Worm (Caenorhabditis elegans) whole organism, L3 larva: Measurements from ENCODE around the gene cul-1.
"Not testable (repeated sequence)": the region's sequence is repeated elsewhere in the genome, so short reads cannot be mapped to it uniquely, and the experiment has no call there.

Experiments
- R02D3.7 ChIP-seq: fragments of 150-350 bp; optimal IDR thresholded peaks from 2 replicates; lab custom pipeline; 2014; ENCODE audit warnings: missing biosample characterization, missing genetic modification characterization
- ZK546.5 ChIP-seq: sonication (generic microtip); optimal IDR thresholded peaks from 2 replicates; lab custom pipeline; 2017; ENCODE audit warnings: missing biosample characterization, missing genetic modification characterization
- aly-2 ChIP-seq: fragments of 150-350 bp; optimal IDR thresholded peaks from 2 replicates; lab custom pipeline; 2014; ENCODE audit warnings: missing biosample characterization, missing genetic modification characterization
- ceh-16 ChIP-seq: sonication (generic microtip); optimal IDR thresholded peaks from 2 replicates; lab custom pipeline; 2017; ENCODE audit warnings: missing biosample characterization, missing genetic modification characterization
- ceh-28 ChIP-seq: fragments of 150-350 bp; optimal IDR thresholded peaks from 2 replicates; lab custom pipeline; 2014; ENCODE audit warnings: missing biosample characterization, missing genetic modification reagents, missing genetic modification characterization
- ceh-9 ChIP-seq: sonication (generic microtip); optimal IDR thresholded peaks from 2 replicates; lab custom pipeline; 2018; ENCODE audit warnings: missing biosample characterization, missing genetic modification characterization
- egl-27 ChIP-seq: sonication (generic microtip); optimal IDR thresholded peaks from 4 replicates; lab custom pipeline; 2017; ENCODE audit warnings: missing biosample characterization, missing genetic modification reagents, missing genetic modification characterization
- egl-5 ChIP-seq: fragments of 150-350 bp; optimal IDR thresholded peaks from 2 replicates; lab custom pipeline; 2017; ENCODE audit warnings: missing biosample characterization, missing genetic modification reagents, missing genetic modification characterization, inconsistent platforms
- elt-3 ChIP-seq, 3 experiments: fragments of 150-350 bp in 1 of 3; sonication (generic microtip) in 2 of 3; optimal IDR thresholded peaks; 2 replicates in 2 of 3; 4 replicates in 1 of 3; lab custom pipeline; 2014 to 2017; ENCODE audit warnings: missing biosample characterization in 3 of 3, missing genetic modification characterization in 3 of 3
- eor-1 ChIP-seq, 2 experiments: fragments of 150-350 bp; optimal IDR thresholded peaks; 2 replicates each; lab custom pipeline; 2014 to 2018; ENCODE audit warnings: missing biosample characterization in 2 of 2, missing genetic modification characterization in 2 of 2
- fkh-10 ChIP-seq: sonication (generic microtip); optimal IDR thresholded peaks from 2 replicates; lab custom pipeline; 2017; ENCODE audit warnings: missing biosample characterization, missing genetic modification reagents, missing genetic modification characterization
- fos-1 ChIP-seq: fragments of 150-350 bp; optimal IDR thresholded peaks from 2 replicates; lab custom pipeline; 2014; ENCODE audit warnings: missing biosample characterization, missing genetic modification characterization
- hmg-11 ChIP-seq: sonication (generic microtip); optimal IDR thresholded peaks from 2 replicates; lab custom pipeline; 2016; ENCODE audit warnings: missing genetic modification characterization, missing compliant biosample characterization
- jun-1 ChIP-seq: fragments of 150-350 bp; optimal IDR thresholded peaks from 2 replicates; lab custom pipeline; 2014; ENCODE audit warnings: missing biosample characterization, missing genetic modification reagents, missing genetic modification characterization
- lin-15B ChIP-seq: fragments of 150-350 bp; optimal IDR thresholded peaks from 2 replicates; lab custom pipeline; 2014; ENCODE audit warnings: missing biosample characterization, missing genetic modification characterization
- lin-39 ChIP-seq: fragments of 150-350 bp; optimal IDR thresholded peaks from 2 replicates; lab custom pipeline; 2018; ENCODE audit warnings: missing biosample characterization, missing genetic modification reagents, missing genetic modification characterization
- lsy-12 ChIP-seq: sonication (generic microtip); optimal IDR thresholded peaks from 2 replicates; lab custom pipeline; 2016; ENCODE audit warnings: mild to moderate bottlenecking, missing genetic modification characterization, missing compliant biosample characterization
- mdl-1 ChIP-seq: fragments of 150-350 bp; optimal IDR thresholded peaks from 2 replicates; lab custom pipeline; 2014; ENCODE audit warnings: missing biosample characterization, missing genetic modification characterization
- nfya-1 ChIP-seq: sonication (generic microtip); optimal IDR thresholded peaks from 2 replicates; lab custom pipeline; 2017; ENCODE audit warnings: missing genetic modification characterization, mild to moderate bottlenecking, missing compliant biosample characterization, antibody characterized with exemption, moderate library complexity; ENCODE audit not compliant: insufficient read depth
- nhr-11 ChIP-seq: fragments of 150-350 bp; optimal IDR thresholded peaks from 2 replicates; lab custom pipeline; 2014; ENCODE audit warnings: missing biosample characterization, missing genetic modification characterization
- nhr-12 ChIP-seq: fragments of 150-350 bp; optimal IDR thresholded peaks from 2 replicates; lab custom pipeline; 2014; ENCODE audit warnings: missing biosample characterization, missing genetic modification characterization
- nhr-23 ChIP-seq: fragments of 150-350 bp; optimal IDR thresholded peaks from 2 replicates; lab custom pipeline; 2014; ENCODE audit warnings: missing biosample characterization, missing genetic modification reagents, missing genetic modification characterization
- nhr-43 ChIP-seq: sonication (generic microtip); optimal IDR thresholded peaks from 2 replicates; lab custom pipeline; 2016; ENCODE audit warnings: mild to moderate bottlenecking, missing genetic modification characterization, missing compliant biosample characterization; ENCODE audit not compliant: poor library complexity, severe bottlenecking
- nhr-67 ChIP-seq: fragments of 150-350 bp; optimal IDR thresholded peaks from 2 replicates; lab custom pipeline; 2014; ENCODE audit warnings: missing biosample characterization, missing genetic modification characterization
- nhr-76 ChIP-seq: fragments of 150-350 bp; sonication (generic microtip); optimal IDR thresholded peaks from 5 replicates; lab custom pipeline; 2014; ENCODE audit warnings: missing biosample characterization, missing genetic modification characterization
- pha-4 ChIP-seq: fragments of 150-350 bp; optimal IDR thresholded peaks from 2 replicates; lab custom pipeline; 2014; ENCODE audit warnings: missing biosample characterization, missing genetic modification reagents, missing genetic modification characterization
- pqm-1 ChIP-seq: fragments of 150-350 bp; optimal IDR thresholded peaks from 2 replicates; lab custom pipeline; 2017; ENCODE audit warnings: missing biosample characterization, missing genetic modification characterization, inconsistent platforms
- sea-2 ChIP-seq: fragments of 150-350 bp; sonication (generic microtip); optimal IDR thresholded peaks from 4 replicates; lab custom pipeline; 2014; ENCODE audit warnings: missing biosample characterization, missing genetic modification reagents, missing genetic modification characterization
- skn-1 ChIP-seq: fragments of 150-350 bp; optimal IDR thresholded peaks from 2 replicates; lab custom pipeline; 2014; ENCODE audit warnings: missing biosample characterization, missing genetic modification characterization
- snpc-4 ChIP-seq: fragments of 150-350 bp; optimal IDR thresholded peaks from 2 replicates; lab custom pipeline; 2014; ENCODE audit warnings: missing biosample characterization, missing genetic modification characterization
- tbx-2 ChIP-seq: sonication (generic microtip); optimal IDR thresholded peaks from 2 replicates; lab custom pipeline; 2016; ENCODE audit warnings: mild to moderate bottlenecking, missing genetic modification characterization, missing compliant biosample characterization
- unc-39 ChIP-seq: sonication (generic microtip); optimal IDR thresholded peaks from 4 replicates; lab custom pipeline; 2017; ENCODE audit warnings: missing biosample characterization, missing genetic modification characterization
- zag-1 ChIP-seq: fragments of 150-350 bp; optimal IDR thresholded peaks from 2 replicates; lab custom pipeline; 2014; ENCODE audit warnings: missing biosample characterization, missing genetic modification characterization
- ztf-11 ChIP-seq: fragments of 150-350 bp; optimal IDR thresholded peaks from 2 replicates; lab custom pipeline; 2014; ENCODE audit warnings: missing biosample characterization, missing genetic modification characterization

Gene cul-1

DNA sequence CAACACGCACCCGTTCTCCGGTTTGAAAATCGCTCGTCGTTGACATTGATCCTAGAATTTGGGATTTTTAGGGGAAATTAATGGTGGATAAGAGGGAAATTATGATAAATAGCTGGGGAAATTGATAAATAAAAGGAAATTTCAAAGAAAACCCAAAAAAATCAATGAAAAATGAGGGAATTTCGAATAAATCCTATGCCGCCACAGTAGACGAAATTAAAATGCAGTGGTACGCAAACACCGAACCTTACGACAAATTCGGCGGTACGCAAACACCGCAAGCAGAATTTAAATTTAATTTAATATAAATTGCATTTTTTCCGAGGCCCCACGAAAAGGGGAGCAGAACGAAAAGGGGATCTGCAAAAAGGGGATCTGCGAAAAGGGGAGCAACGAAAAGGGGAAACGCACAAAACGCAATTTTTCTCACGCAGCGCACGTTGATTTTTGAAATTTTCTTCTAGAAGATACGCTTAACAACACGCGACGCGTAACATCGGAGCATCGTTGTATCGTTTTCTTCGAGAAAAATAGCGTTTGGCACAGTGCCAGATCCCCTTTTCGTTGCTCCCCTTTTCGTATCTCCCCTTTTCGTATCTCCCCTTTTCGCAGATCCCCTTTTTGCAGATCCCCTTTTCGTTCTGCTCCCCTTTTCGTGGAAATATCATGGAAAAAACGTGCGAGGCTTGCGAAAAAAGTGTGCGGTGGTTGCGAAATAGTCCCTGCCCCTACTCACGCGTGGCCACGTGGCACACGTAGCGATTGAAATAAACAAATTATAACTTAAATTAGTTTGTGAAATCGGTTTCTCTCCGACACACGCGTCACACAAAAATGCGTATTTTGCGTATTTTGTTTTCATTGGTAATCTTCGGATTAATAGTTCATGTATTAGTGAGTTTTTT, 34.8 kb upstream of the cul-1 start, which contains the start of the genes smrd-1 and enu-3.1:
TSS of gene smrd-1 (minus strand) at position 51 of the 905 bp plus-strand sequence.
TSS of gene enu-3.1 (plus strand) at position 339 of the 905 bp plus-strand sequence.
- peak; percentile 30 for TF ChIP-seq nhr-43 (tag; lab: Kevin White, UChicago)
- peak; percentile 29 for TF ChIP-seq fkh-10 (GFP tag; lab: Kevin White, UChicago)
- TF ChIP-seq lin-39, result peak; percentile 29
- TF ChIP-seq tbx-2 (tag; lab: Kevin White, UChicago), result peak; percentile 2
- peak; percentile 78 for TF ChIP-seq lin-15B (tag; lab: Kevin White, UChicago)
- TF ChIP-seq hmg-11 (tag; lab: Kevin White, UChicago), result peak; percentile 22
- TF ChIP-seq nhr-23, result peak; percentile 2
- peak; percentile 67 for TF ChIP-seq nfya-1
- peak; percentile 5 for TF ChIP-seq pha-4
- TF ChIP-seq pqm-1 (tag; lab: Kevin White, UChicago), result peak; percentile 0

DNA sequence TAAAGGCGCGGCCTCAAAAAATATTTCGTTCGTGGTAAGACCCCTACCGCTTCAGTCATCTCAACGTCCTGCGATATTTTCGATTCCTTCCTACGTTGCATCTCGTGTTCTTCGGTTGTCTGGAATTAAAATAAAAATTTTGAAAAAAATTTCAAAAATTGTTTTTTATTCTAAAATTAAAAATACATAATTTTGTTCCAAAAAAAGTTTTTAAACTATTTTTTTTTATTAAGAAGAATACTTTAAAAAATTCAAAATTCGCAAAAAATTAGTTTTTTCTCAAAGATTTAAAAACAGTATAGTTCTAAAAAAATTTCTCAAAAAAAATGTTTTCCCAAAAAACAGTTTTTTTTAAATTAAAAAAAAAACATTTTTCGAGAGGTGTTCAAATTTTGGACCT, 32.3 kb upstream of the cul-1 start, which contains the start of gene H04D03.6:
TSS of gene H04D03.6 (minus strand) at position 101 of the 400 bp plus-strand sequence.
- not testable (repeated sequence) for TF ChIP-seq nhr-12, ztf-11, jun-1 (tag; lab: Kevin White, UChicago)
- TF ChIP-seq, all 47 proteins: peak for 0; not testable (repeated sequence) for 47

DNA sequence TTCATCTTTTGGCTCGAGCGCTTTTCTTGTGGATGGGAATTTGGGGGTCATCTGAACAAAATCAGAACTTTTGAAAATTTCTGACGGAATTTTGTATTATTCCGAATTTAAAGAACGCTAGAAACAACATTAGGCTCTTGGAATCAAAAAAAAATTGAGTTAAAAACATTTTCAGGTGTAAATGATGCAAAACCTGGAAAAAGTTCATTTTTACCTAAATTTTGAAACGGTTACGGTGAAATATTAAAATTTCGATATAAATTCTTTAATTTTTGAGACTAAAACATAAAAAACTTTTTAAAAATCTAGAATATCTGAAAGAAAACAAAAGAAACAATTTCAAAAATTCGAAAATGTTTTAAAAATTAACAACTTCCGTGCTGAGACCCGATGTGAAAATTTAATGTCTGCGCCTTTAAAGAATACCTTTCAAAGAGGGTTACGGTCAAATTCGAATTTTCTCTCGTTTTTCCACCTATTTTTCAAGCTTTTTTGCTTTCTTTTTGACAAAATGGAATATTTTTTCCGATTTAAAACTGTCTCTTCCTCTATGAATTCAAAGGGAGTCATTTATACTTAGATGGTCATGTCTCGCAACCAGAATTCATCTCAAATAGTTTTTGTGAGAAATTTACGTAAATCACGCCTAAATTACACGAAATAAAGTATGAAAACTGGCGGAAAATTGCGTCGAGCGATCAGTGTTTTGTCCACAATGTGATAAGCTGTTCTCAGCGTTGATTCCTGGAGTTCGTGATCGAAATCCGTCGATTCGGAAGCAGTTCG, 28.5 kb upstream of the cul-1 start, which contains the start of the genes H04D03.2 and ecps-2:
TSS of gene H04D03.2 (minus strand) at position 51 of the 786 bp plus-strand sequence.
TSS of gene ecps-2 (plus strand) at position 736 of the 786 bp plus-strand sequence.
- TF ChIP-seq eor-1 (tag; optimal IDR thresholded peaks at IDR 0.05; lab: Kevin White, UChicago), result no peak
- no peak for TF ChIP-seq fkh-10 (GFP tag; lab: Kevin White, UChicago)
- no peak for TF ChIP-seq ceh-9
- TF ChIP-seq egl-27 (tag; lab: Kevin White, UChicago), result no peak
- TF ChIP-seq ceh-28, result no peak
- no peak for TF ChIP-seq ceh-16 (tag; lab: Kevin White, UChicago)
- no peak for TF ChIP-seq pha-4
- TF ChIP-seq ztf-11 (tag; lab: Kevin White, UChicago), result no peak
- TF ChIP-seq nhr-23, result no peak

DNA sequence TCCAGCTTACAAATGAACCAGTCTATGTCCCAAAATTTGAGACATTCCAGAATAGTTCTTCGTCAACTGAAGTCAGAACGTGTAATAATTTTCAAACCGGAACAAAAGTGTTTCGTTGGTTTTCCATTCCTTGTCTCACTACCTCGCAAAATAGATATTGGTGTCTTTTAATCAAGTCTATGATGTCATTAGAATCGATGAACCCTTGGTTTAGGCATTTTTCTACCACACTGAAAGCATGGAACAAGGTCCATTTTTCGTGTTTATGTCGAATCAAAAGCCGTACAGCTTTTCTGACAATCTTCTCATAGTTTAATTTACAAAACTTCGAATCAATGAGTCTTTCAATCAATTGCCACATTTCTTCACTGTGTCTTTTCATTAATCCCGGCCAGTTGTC, 24.3 kb upstream of the cul-1 start, which contains the start of gene H04D03.7:
TSS of gene H04D03.7 (minus strand) at position 101 of the 400 bp plus-strand sequence.
- TF ChIP-seq fos-1 (no peak), snpc-4 (tag; lab: Kevin White, UChicago) (no peak), nhr-67 (no peak), nfya-1 (no peak), nhr-43 (tag; lab: Kevin White, UChicago) (no peak), skn-1 (tag; lab: Kevin White, UChicago) (no peak), nhr-76 (tag; lab: Kevin White, UChicago) (no peak), elt-3 (tag; optimal IDR thresholded peaks at IDR 0.05; lab: Kevin White, UChicago) (no peak)

DNA sequence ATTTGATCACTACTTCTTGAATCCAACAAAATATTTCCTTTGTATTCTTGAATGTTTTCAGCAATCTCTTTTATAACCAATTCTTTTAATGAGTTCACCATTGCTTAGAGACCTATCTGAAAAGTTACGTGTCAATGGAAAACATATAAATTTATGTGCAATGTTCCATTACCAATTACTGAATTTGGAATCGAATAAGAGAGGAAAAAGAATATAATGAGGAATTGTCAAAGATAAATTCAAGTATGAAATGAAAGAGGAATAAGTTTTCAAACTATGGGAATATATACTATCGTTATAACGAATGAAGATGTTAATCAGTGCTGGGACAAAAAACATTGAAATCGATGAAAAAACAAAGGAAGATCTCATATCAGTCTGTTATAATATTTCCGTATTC, 20.0 kb upstream of the cul-1 start, which contains the start of gene H04D03.4:
TSS of gene H04D03.4 (minus strand) at position 101 of the 400 bp plus-strand sequence.
- no peak for TF ChIP-seq nhr-23

DNA sequence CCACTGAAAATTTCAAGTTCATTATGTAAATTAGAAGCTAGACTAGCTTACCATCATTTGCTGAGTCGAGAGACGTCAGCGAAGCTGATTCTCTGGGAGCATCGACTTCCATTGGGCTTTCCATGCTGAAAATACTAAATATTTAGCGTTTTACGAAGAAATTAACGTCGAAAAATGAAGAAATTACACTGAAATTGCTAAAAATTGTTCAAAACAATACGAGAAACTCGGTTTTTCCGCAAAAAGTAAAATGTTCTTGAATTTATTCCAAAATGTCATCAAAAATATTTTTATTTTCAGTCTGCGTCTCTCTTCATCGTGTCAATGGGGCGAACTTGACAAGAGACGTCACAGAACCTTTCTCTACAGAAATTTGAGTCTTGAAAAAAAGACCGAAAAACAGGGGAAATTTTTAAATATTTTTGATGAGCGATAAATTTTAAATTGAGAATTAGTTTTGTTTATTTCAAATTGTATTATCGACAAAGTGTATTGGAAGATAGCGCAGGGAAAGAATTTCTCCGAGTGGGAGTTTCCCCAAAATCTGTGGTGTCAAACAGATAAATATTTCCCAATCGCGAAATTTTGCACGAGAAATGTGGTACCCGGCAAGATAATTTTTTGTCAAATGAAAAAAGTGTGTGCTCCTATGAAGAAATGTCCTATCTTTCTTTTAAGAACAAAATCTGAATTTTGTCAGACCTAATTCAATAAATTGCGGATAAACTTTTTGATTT, 10.4 kb upstream of the cul-1 start, which contains the start of gene ecps-1:
TSS of gene ecps-1 (minus strand) at position 125 of the 737 bp plus-strand sequence.
- TF ChIP-seq aly-2 (tag; lab: Kevin White, UChicago), result no peak
- TF ChIP-seq lin-15B (tag; lab: Kevin White, UChicago), result peak; percentile 93
- TF ChIP-seq egl-5 (tag; lab: Kevin White, UChicago), result peak; percentile 7
- TF ChIP-seq zag-1 (tag; lab: Kevin White, UChicago), result peak; percentile 9
- TF ChIP-seq ZK546.5 (tag; lab: Kevin White, UChicago), result no peak
- TF ChIP-seq hmg-11 (tag; lab: Kevin White, UChicago), result no peak
- TF ChIP-seq tbx-2 (tag; lab: Kevin White, UChicago), result no peak
- TF ChIP-seq pqm-1 (tag; lab: Kevin White, UChicago), result peak; percentile 57
- TF ChIP-seq nhr-12 (tag; lab: Kevin White, UChicago), result no peak
- peak; percentile 68 for TF ChIP-seq snpc-4 (tag; lab: Kevin White, UChicago)
- peak; percentile 63 for TF ChIP-seq jun-1 (tag; lab: Kevin White, UChicago)
- TF ChIP-seq lsy-12, result peak; percentile 81
- TF ChIP-seq unc-39 (tag; lab: Kevin White, UChicago), result no peak
- peak; percentile 45 for TF ChIP-seq nhr-11 (tag; lab: Kevin White, UChicago)
- TF ChIP-seq nhr-67, result no peak
- TF ChIP-seq mdl-1 (tag; lab: Kevin White, UChicago), result peak; percentile 32
- peak; percentile 89 for TF ChIP-seq nhr-43 (tag; lab: Kevin White, UChicago)
- TF ChIP-seq egl-27 (tag; lab: Kevin White, UChicago), result no peak
- no peak for TF ChIP-seq sea-2
- TF ChIP-seq ceh-28, result peak; percentile 77
- TF ChIP-seq R02D3.7 (tag; lab: Kevin White, UChicago), result peak; percentile 86
- TF ChIP-seq ceh-9, result no peak
